Fruit fly (Drosophila melanogaster) whole organism, adult: ENCODE results near the gene Ac3.
A peak's percentile ranks its signal among the peaks of the same experiment; 100 is the strongest.

ENCODE experiments used
- CG1620 ChIP-seq: fragments of 200-800 bp; sonication (Bioruptor generic); optimal IDR thresholded peaks from 2 replicates; lab custom pipeline; 2016; ENCODE audit warnings: missing biosample characterization, missing genetic modification characterization
- CG5204 ChIP-seq: fragments of 200-800 bp; sonication (Bioruptor generic); optimal IDR thresholded peaks from 2 replicates; lab custom pipeline; 2016; ENCODE audit warnings: missing biosample characterization, missing genetic modification characterization
- CG7045 ChIP-seq: fragments of 200-800 bp; sonication (Bioruptor generic); optimal IDR thresholded peaks from 2 replicates; lab custom pipeline; 2017; ENCODE audit warnings: missing biosample characterization, mild to moderate bottlenecking, missing genetic modification characterization
- CG7101 ChIP-seq: fragments of 200-800 bp; sonication (Bioruptor generic); optimal IDR thresholded peaks from 2 replicates; lab custom pipeline; 2018; ENCODE audit warnings: missing biosample characterization, mild to moderate bottlenecking, missing genetic modification characterization, moderate library complexity
- Hr96 ChIP-seq: fragments of 200-800 bp; sonication (Bioruptor generic); optimal IDR thresholded peaks from 2 replicates; lab custom pipeline; 2016; ENCODE audit warnings: missing biosample characterization, missing genetic modification characterization
- bab1 ChIP-seq: fragments of 200-800 bp; sonication (Bioruptor generic); optimal IDR thresholded peaks from 3 replicates; lab custom pipeline; 2019; ENCODE audit warnings: missing biosample characterization, mild to moderate bottlenecking, missing genetic modification characterization, moderate library complexity
- cnc ChIP-seq, 2 experiments: fragments of >200 bp; optimal IDR thresholded peaks; 2 replicates each; lab custom pipeline; 2017
- ovo ChIP-seq: fragments of 200-800 bp; sonication (Bioruptor generic); optimal IDR thresholded peaks from 2 replicates; lab custom pipeline; 2016; ENCODE audit warnings: missing biosample characterization, missing genetic modification characterization
- pad ChIP-seq: fragments of 200-800 bp; sonication (Bioruptor generic); optimal IDR thresholded peaks from 3 replicates; lab custom pipeline; 2017; ENCODE audit warnings: missing biosample characterization, missing genetic modification characterization, mild to moderate bottlenecking, moderate library complexity, missing genetic modification reagents

DNA sequence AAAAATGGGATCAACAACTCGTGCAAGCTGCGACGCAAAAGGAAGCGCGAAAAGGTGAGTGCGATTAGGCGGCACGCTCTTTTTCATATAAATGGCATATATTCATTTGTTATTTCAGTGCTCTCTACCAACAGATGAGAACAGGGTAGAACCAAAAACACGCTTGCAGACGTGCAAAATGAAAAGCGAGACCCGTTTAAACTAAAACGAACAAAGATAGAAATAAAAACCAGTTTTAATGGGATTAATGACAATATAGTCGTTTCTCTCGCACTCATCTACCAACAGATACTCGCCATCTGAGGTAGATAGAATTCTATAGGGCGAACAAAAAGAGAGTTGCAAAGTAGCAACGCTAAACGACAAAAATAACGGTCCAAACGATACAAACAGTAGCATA is 3.9 kb upstream of the Ac3 start:
- TF ChIP-seq CG7045 (GFP tag; lab: Kevin White, UChicago): no peak
- TF ChIP-seq Hr96 (GFP tag; lab: Kevin White, UChicago): no peak
- TF ChIP-seq bab1 (GFP tag; lab: Kevin White, UChicago): no peak
- no peak for TF ChIP-seq CG1620 (GFP tag; lab: Kevin White, UChicago)
- no peak for TF ChIP-seq cnc (optimal IDR thresholded peaks at IDR 0.05; lab: Kevin White, UChicago)
- peak; percentile 12 for TF ChIP-seq ovo
- no peak for TF ChIP-seq CG7101
- no peak for TF ChIP-seq CG5204
- TF ChIP-seq pad: no peak
